Fruit fly (Drosophila melanogaster): ENCODE results near the gene CG17298.

CG17298 gene

dm6 chr3R:21263177-21263576 lies 19.8 kb upstream of the CG17298 start (continued):
- TF ChIP-seq CG13624 (GFP tag; optimal IDR thresholded peaks at IDR 0.05) (no peak), Bteb2 (GFP tag; optimal IDR thresholded peaks at IDR 0.05) (no peak), ab (GFP tag; optimal IDR thresholded peaks at IDR 0.05) (no peak), Six4 (GFP tag; optimal IDR thresholded peaks at IDR 0.05) (no peak), nerfin-2 (GFP tag; IDR thresholded peaks at IDR 0.05; ENCODE audit: partially characterized antibody) (no peak), ssp (GFP tag; IDR thresholded peaks at IDR 0.05) (no peak), trem (tag; optimal IDR thresholded peaks at IDR 0.05) (no peak), Ptx1 (GFP tag; IDR thresholded peaks at IDR 0.05) (no peak), fd64A (GFP tag; optimal IDR thresholded peaks at IDR 0.05) (peak; percentile 31), CG17568 (GFP tag; optimal IDR thresholded peaks at IDR 0.05) (peak; percentile 41), CG8478 (optimal IDR thresholded peaks at IDR 0.05) (no peak), CG10147 (GFP tag; optimal IDR thresholded peaks at IDR 0.05) (no peak), CG4707 (GFP tag; optimal IDR thresholded peaks at IDR 0.05) (peak; percentile 31), CG8290 (GFP tag; optimal IDR thresholded peaks at IDR 0.05) (no peak), CG8290 (tag; optimal IDR thresholded peaks at IDR 0.05) (peak; percentile 41 to 42), Mrtf (GFP tag; IDR thresholded peaks at IDR 0.05) (0 out of 3 replicates have a peak, but pooled peaks have one; percentile 6), Usf (GFP tag; optimal IDR thresholded peaks at IDR 0.05) (no peak), Blimp-1 (GFP tag; optimal IDR thresholded peaks at IDR 0.05) (peak; percentile 26), Stat92E (GFP tag; optimal IDR thresholded peaks at IDR 0.05) (no peak), Hr3 (GFP tag; optimal IDR thresholded peaks at IDR 0.05) (no peak), Myb (GFP tag; optimal IDR thresholded peaks at IDR 0.05) (no peak), CG14860 (GFP tag; IDR thresholded peaks at IDR 0.05; ENCODE audit: partially characterized antibody) (no peak), Ets97D (GFP tag; optimal IDR thresholded peaks at IDR 0.05) (peak; percentile 90), otp (GFP tag; IDR thresholded peaks at IDR 0.05) (peak; percentile 68; the same call in 2 of the 3 replicates), Sry-δ (GFP tag; optimal IDR thresholded peaks at IDR 0.05) (no peak), Awh (GFP tag; IDR thresholded peaks at IDR 0.05) (peak; percentile 27; the same call in 1 of the 2 replicates), Fer3 (tag; optimal IDR thresholded peaks at IDR 0.05) (peak; percentile 40), Nf-YB (GFP tag; optimal IDR thresholded peaks at IDR 0.05) (peak; percentile 17), lbe (GFP tag; optimal IDR thresholded peaks at IDR 0.05) (no peak), unpg (GFP tag; optimal IDR thresholded peaks at IDR 0.05) (peak; percentile 48), CG12155 (GFP tag; optimal IDR thresholded peaks at IDR 0.05) (no peak), CG9215 (GFP tag; IDR thresholded peaks at IDR 0.05) (no peak), ac (GFP tag; optimal IDR thresholded peaks at IDR 0.05) (peak; percentile 35), Ets65A (GFP tag) (no peak), CG15479 (GFP tag; optimal IDR thresholded peaks at IDR 0.05) (no peak), klu (GFP tag; IDR thresholded peaks at IDR 0.05) (no peak), Sry-β (GFP tag; optimal IDR thresholded peaks at IDR 0.05) (no peak), bowl (GFP tag; IDR thresholded peaks at IDR 0.05) (no peak), ftz-f1 (GFP tag; optimal IDR thresholded peaks at IDR 0.05) (no peak), zen2 (GFP tag; IDR thresholded peaks at IDR 0.05; ENCODE audit: partially characterized antibody) (no peak), nerfin-1 (tag; optimal IDR thresholded peaks at IDR 0.05) (peak; percentile 19), Vsx1 (GFP tag; optimal IDR thresholded peaks at IDR 0.05) (peak; percentile 31), CG2202 (tag; optimal IDR thresholded peaks at IDR 0.05) (peak; percentile 1), Med (GFP tag) (peak; percentile 91), onecut (GFP tag; IDR thresholded peaks at IDR 0.05) (peak; percentile 47), lab (GFP tag; optimal IDR thresholded peaks at IDR 0.05) (peak; percentile 51), amos (GFP tag; IDR thresholded peaks at IDR 0.05; ENCODE audit: partially characterized antibody) (no peak), Eip74EF (GFP tag; optimal IDR thresholded peaks at IDR 0.05) (no peak), CG14050 (GFP tag; IDR thresholded peaks at IDR 0.05) (no peak), CG11723 (GFP tag; optimal IDR thresholded peaks at IDR 0.05) (peak; percentile 20), cg (GFP tag; optimal IDR thresholded peaks at IDR 0.05) (peak; percentile 19)

Measured in whole organism, embryonic.